Fruit fly (Drosophila melanogaster) whole organism, prepupa: ENCODE measurements around the gene LSm7.
A peak's percentile ranks its signal among the peaks of the same experiment; 100 is the strongest.

Source experiments
- Blimp-1 ChIP-seq: fragments of 200-800 bp; sonication (Bioruptor generic); optimal IDR thresholded peaks from 3 replicates; lab custom pipeline; 2017; ENCODE audit warnings: missing biosample characterization, missing genetic modification characterization, mild to moderate bottlenecking, moderate library complexity, missing genetic modification reagents
- CG10631 ChIP-seq: fragments of 200-800 bp; sonication (Bioruptor generic); optimal IDR thresholded peaks from 2 replicates; lab custom pipeline; 2016; ENCODE audit warnings: missing biosample characterization, missing genetic modification characterization
- CG10669 ChIP-seq: fragments of 200-800 bp; sonication (Bioruptor generic); optimal IDR thresholded peaks from 3 replicates; lab custom pipeline; 2018; ENCODE audit warnings: missing biosample characterization, mild to moderate bottlenecking, missing genetic modification characterization, moderate library complexity
- CG11902 ChIP-seq: fragments of 200-800 bp; sonication (Bioruptor generic); optimal IDR thresholded peaks from 3 replicates; lab custom pipeline; 2016; ENCODE audit warnings: missing biosample characterization, missing genetic modification characterization
- CG15336 ChIP-seq: fragments of 200-800 bp; sonication (Bioruptor generic); IDR thresholded peaks from 2 replicates; pipeline ENCODE4 v1.3.6; 2022; ENCODE audit warnings: missing biosample characterization, missing genetic modification characterization
- CG16779 ChIP-seq: fragments of 200-800 bp; sonication (Bioruptor generic); optimal IDR thresholded peaks from 3 replicates; lab custom pipeline; 2017; ENCODE audit warnings: missing biosample characterization, mild to moderate bottlenecking, missing genetic modification characterization
- CG3032 ChIP-seq: fragments of 200-800 bp; optimal IDR thresholded peaks from 2 replicates; lab custom pipeline; 2019; ENCODE audit warnings: missing biosample characterization, mild to moderate bottlenecking, missing genetic modification characterization, moderate library complexity
- CG31627 ChIP-seq: fragments of 200-800 bp; sonication (Bioruptor generic); optimal IDR thresholded peaks from 3 replicates; lab custom pipeline; 2016; ENCODE audit warnings: missing biosample characterization, missing genetic modification characterization
- CG32006 ChIP-seq: fragments of 200-800 bp; sonication (Bioruptor generic); optimal IDR thresholded peaks from 3 replicates; lab custom pipeline; 2017; ENCODE audit warnings: missing biosample characterization, mild to moderate bottlenecking, missing genetic modification characterization
- CG34406 ChIP-seq: fragments of 200-800 bp; sonication (Bioruptor generic); optimal IDR thresholded peaks from 3 replicates; lab custom pipeline; 2016; ENCODE audit warnings: missing biosample characterization, missing genetic modification characterization
- CG3919 ChIP-seq: fragments of 200-800 bp; sonication (Bioruptor generic); optimal IDR thresholded peaks from 3 replicates; lab custom pipeline; 2016; ENCODE audit warnings: missing biosample characterization, missing genetic modification characterization
- CG4318 ChIP-seq: fragments of 200-800 bp; sonication (Bioruptor generic); optimal IDR thresholded peaks from 3 replicates; lab custom pipeline; 2017; ENCODE audit warnings: missing biosample characterization, mild to moderate bottlenecking, missing genetic modification characterization
- CG6163 ChIP-seq: fragments of 200-800 bp; sonication (Bioruptor generic); IDR thresholded peaks from 3 replicates; pipeline ENCODE4 v1.3.6; 2022; ENCODE audit warnings: missing biosample characterization, missing genetic modification characterization
- CG6276 ChIP-seq: fragments of 200-800 bp; sonication (Bioruptor generic); optimal IDR thresholded peaks from 2 replicates; lab custom pipeline; 2017; ENCODE audit warnings: missing biosample characterization, mild to moderate bottlenecking, missing genetic modification characterization
- CG6792 ChIP-seq: fragments of 200-800 bp; sonication (Bioruptor generic); optimal IDR thresholded peaks from 3 replicates; lab custom pipeline; 2016; ENCODE audit warnings: missing biosample characterization, missing genetic modification characterization
- CG6808 ChIP-seq: fragments of 200-800 bp; sonication (Bioruptor generic); optimal IDR thresholded peaks from 3 replicates; lab custom pipeline; 2017; ENCODE audit warnings: missing biosample characterization, missing genetic modification characterization, mild to moderate bottlenecking, moderate library complexity, missing genetic modification reagents
- CG6854 ChIP-seq: fragments of 200-800 bp; sonication (Bioruptor generic); optimal IDR thresholded peaks from 2 replicates; lab custom pipeline; 2017; ENCODE audit warnings: missing biosample characterization, mild to moderate bottlenecking, missing genetic modification characterization
- CG7368 ChIP-seq: fragments of 200-800 bp; sonication (Bioruptor generic); optimal IDR thresholded peaks from 3 replicates; lab custom pipeline; 2016; ENCODE audit warnings: missing biosample characterization, missing genetic modification characterization
- CG8319 ChIP-seq: fragments of 200-800 bp; sonication (Bioruptor generic); optimal IDR thresholded peaks from 3 replicates; lab custom pipeline; 2016; ENCODE audit warnings: missing biosample characterization, missing genetic modification characterization
- CG8632 ChIP-seq: fragments of 200-800 bp; sonication (Bioruptor generic); optimal IDR thresholded peaks from 3 replicates; lab custom pipeline; 2016; ENCODE audit warnings: missing biosample characterization, missing genetic modification characterization
- CG9139 ChIP-seq: fragments of 200-800 bp; sonication (Bioruptor generic); optimal IDR thresholded peaks from 3 replicates; lab custom pipeline; 2017; ENCODE audit warnings: missing biosample characterization, mild to moderate bottlenecking, missing genetic modification characterization
- Eip75B ChIP-seq: fragments of 200-800 bp; sonication (Bioruptor generic); optimal IDR thresholded peaks from 3 replicates; lab custom pipeline; 2016; ENCODE audit warnings: missing biosample characterization, missing genetic modification characterization
- Eip78C ChIP-seq: fragments of 200-800 bp; sonication (Bioruptor generic); peaks from one replicate; lab custom pipeline; 2016; ENCODE audit warnings: missing biosample characterization, missing genetic modification characterization
- Eip93F ChIP-seq: fragments of 200-800 bp; sonication (Bioruptor generic); optimal IDR thresholded peaks from 2 replicates; lab custom pipeline; 2016; ENCODE audit warnings: missing biosample characterization, mild to moderate bottlenecking, missing genetic modification characterization
- Ets96B ChIP-seq: fragments of 200-800 bp; optimal IDR thresholded peaks from 2 replicates; lab custom pipeline; 2019; ENCODE audit warnings: missing biosample characterization, mild to moderate bottlenecking, missing genetic modification characterization, moderate library complexity
- Gug ChIP-seq: fragments of 200-800 bp; sonication (Bioruptor generic); IDR thresholded peaks from 2 replicates; pipeline ENCODE4 v1.3.6; 2022; ENCODE audit warnings: missing biosample characterization, missing genetic modification characterization
- Hr38 ChIP-seq: sonication (Bioruptor generic); optimal IDR thresholded peaks from 2 replicates; lab custom pipeline; 2016; ENCODE audit warnings: missing biosample characterization, missing genetic modification characterization
- Hr39 ChIP-seq: fragments of 200-800 bp; sonication (Bioruptor generic); optimal IDR thresholded peaks from 2 replicates; lab custom pipeline; 2016; ENCODE audit warnings: missing biosample characterization, missing genetic modification characterization
- Lpt ChIP-seq: fragments of 200-800 bp; sonication (Bioruptor generic); optimal IDR thresholded peaks from 3 replicates; lab custom pipeline; 2016; ENCODE audit warnings: missing biosample characterization, missing genetic modification characterization
- Met ChIP-seq: fragments of 200-800 bp; sonication (Bioruptor generic); optimal IDR thresholded peaks from 3 replicates; lab custom pipeline; 2016; ENCODE audit warnings: missing biosample characterization, missing genetic modification characterization
- Smox ChIP-seq: fragments of 200-800 bp; sonication (Bioruptor generic); optimal IDR thresholded peaks from 3 replicates; lab custom pipeline; 2016; ENCODE audit warnings: missing biosample characterization, missing genetic modification characterization
- Sox102F ChIP-seq: fragments of 200-800 bp; sonication (Bioruptor generic); optimal IDR thresholded peaks from 2 replicates; lab custom pipeline; 2016; ENCODE audit warnings: missing biosample characterization, mild to moderate bottlenecking, missing genetic modification characterization
- Sox14 ChIP-seq: fragments of 200-800 bp; sonication (Bioruptor generic); optimal IDR thresholded peaks from 3 replicates; lab custom pipeline; 2016; ENCODE audit warnings: missing biosample characterization, missing genetic modification characterization
- Sox15 ChIP-seq: fragments of 200-800 bp; sonication (Bioruptor generic); optimal IDR thresholded peaks from 3 replicates; lab custom pipeline; 2016; ENCODE audit warnings: missing biosample characterization, missing genetic modification characterization
- acj6 ChIP-seq: fragments of 200-800 bp; sonication (Bioruptor generic); optimal IDR thresholded peaks from 3 replicates; lab custom pipeline; 2016; ENCODE audit warnings: missing biosample characterization, missing genetic modification characterization
- eg ChIP-seq: fragments of 200-800 bp; sonication (Bioruptor generic); IDR thresholded peaks from 3 replicates; pipeline ENCODE4 v1.3.6; 2022; ENCODE audit warnings: missing biosample characterization, missing genetic modification characterization
- esn ChIP-seq: fragments of 200-800 bp; sonication (Bioruptor generic); optimal IDR thresholded peaks from 2 replicates; lab custom pipeline; 2016; ENCODE audit warnings: missing biosample characterization, mild to moderate bottlenecking, missing genetic modification characterization, moderate library complexity
- fd59A ChIP-seq: fragments of 200-800 bp; sonication (Bioruptor generic); optimal IDR thresholded peaks from 2 replicates; lab custom pipeline; 2017; ENCODE audit warnings: missing biosample characterization, mild to moderate bottlenecking, missing genetic modification characterization, missing genetic modification reagents
- fkh ChIP-seq: fragments of 200-800 bp; sonication (Bioruptor generic); optimal IDR thresholded peaks from 3 replicates; lab custom pipeline; 2017; ENCODE audit warnings: missing biosample characterization, mild to moderate bottlenecking, missing genetic modification characterization, moderate library complexity
- lz ChIP-seq: fragments of 200-800 bp; sonication (Bioruptor generic); optimal IDR thresholded peaks from 3 replicates; lab custom pipeline; 2016; ENCODE audit warnings: missing biosample characterization, missing genetic modification characterization
- net ChIP-seq: fragments of 200-800 bp; sonication (Bioruptor generic); optimal IDR thresholded peaks from 3 replicates; lab custom pipeline; 2016; ENCODE audit warnings: missing biosample characterization, missing genetic modification characterization
- pdm3 ChIP-seq: fragments of 200-800 bp; sonication (Bioruptor generic); optimal IDR thresholded peaks from 3 replicates; lab custom pipeline; 2016; ENCODE audit warnings: missing biosample characterization, missing genetic modification characterization
- salr ChIP-seq, 2 experiments: fragments of 200-800 bp; sonication (Bioruptor generic); optimal IDR thresholded peaks; 3 replicates each; lab custom pipeline; 2016 to 2018; ENCODE audit warnings: missing biosample characterization in 2 of 2, missing genetic modification characterization in 2 of 2, mild to moderate bottlenecking in 1 of 2
- ss ChIP-seq, 2 experiments: fragments of 200-800 bp; sonication (Bioruptor generic); optimal IDR thresholded peaks; 2 replicates in 1 of 2; 3 replicates in 1 of 2; lab custom pipeline; 2017 to 2018; ENCODE audit warnings: mild to moderate bottlenecking in 2 of 2, missing biosample characterization in 2 of 2, missing genetic modification characterization in 2 of 2, moderate library complexity in 1 of 2
- topi ChIP-seq: fragments of 200-800 bp; sonication (Bioruptor generic); optimal IDR thresholded peaks from 3 replicates; lab custom pipeline; 2016; ENCODE audit warnings: missing biosample characterization, missing genetic modification characterization
- vri ChIP-seq: fragments of 200-800 bp; sonication (Bioruptor generic); optimal IDR thresholded peaks from 3 replicates; lab custom pipeline; 2016; ENCODE audit warnings: missing biosample characterization, mild to moderate bottlenecking, missing genetic modification characterization

The LSm7 gene

dm6 chr2L:16722596-16722995 is 20.3 kb downstream of the LSm7 start:
- TF ChIP-seq lz (GFP tag; lab: Kevin White, UChicago) (no peak), CG34406 (GFP tag; lab: Kevin White, UChicago) (no peak), CG4318 (no peak), CG31627 (no peak), Hr38 (GFP tag; lab: Kevin White, UChicago) (no peak), Met (no peak)

dm6 chr2L:16720707-16721700 is 21.9 kb downstream of the LSm7 start:
- TF ChIP-seq Lpt (GFP tag; lab: Kevin White, UChicago) (peak; percentile 94), CG6854 (peak; percentile 85), CG8632 (GFP tag; lab: Kevin White, UChicago) (peak; percentile 95), Eip93F (GFP tag; lab: Kevin White, UChicago) (peak; percentile 95), CG6163 (GFP tag; lab: Robert Waterston, UW) (peak; percentile 97), Sox14 (peak; percentile 93), Hr39 (GFP tag; lab: Kevin White, UChicago) (peak; percentile 95), Hr38 (GFP tag; lab: Kevin White, UChicago) (no peak), CG6276 (peak; percentile 86), ss (GFP tag; optimal IDR thresholded peaks at IDR 0.05; lab: Kevin White, UChicago) (peak; percentile 95 to 96), Gug (GFP tag; lab: Robert Waterston, UW) (peak; percentile 97), CG11902 (GFP tag; lab: Kevin White, UChicago) (peak; percentile 94), CG8319 (GFP tag; lab: Kevin White, UChicago) (peak; percentile 96), acj6 (GFP tag; lab: Kevin White, UChicago) (peak; percentile 96), esn (GFP tag; lab: Kevin White, UChicago) (peak; percentile 98), fd59A (GFP tag; lab: Kevin White, UChicago) (peak; percentile 89), pdm3 (GFP tag; lab: Kevin White, UChicago) (peak; percentile 96), Ets96B (tag; lab: Kevin White, UChicago) (peak; percentile 96), CG4318 (no peak), CG3919 (GFP tag; lab: Kevin White, UChicago) (peak; percentile 98), vri (GFP tag; lab: Kevin White, UChicago) (peak; percentile 98), CG3032 (tag; lab: Kevin White, UChicago) (peak; percentile 94), Eip75B (GFP tag; lab: Kevin White, UChicago) (peak; percentile 97), CG32006 (GFP tag; lab: Kevin White, UChicago) (peak; percentile 95), CG6808 (GFP tag; lab: Kevin White, UChicago) (peak; percentile 91), eg (GFP tag; lab: Robert Waterston, UW) (peak; percentile 97), CG10669 (GFP tag; lab: Kevin White, UChicago) (peak; percentile 95), CG9139 (GFP tag; lab: Kevin White, UChicago) (peak; percentile 91), lz (GFP tag; lab: Kevin White, UChicago) (peak; percentile 95), topi (GFP tag; lab: Kevin White, UChicago) (peak; percentile 98), Sox15 (GFP tag; lab: Kevin White, UChicago) (peak; percentile 92), CG15336 (GFP tag; lab: Robert Waterston, UW) (peak; percentile 97), CG6792 (peak; percentile 94), Blimp-1 (GFP tag; lab: Kevin White, UChicago) (peak; percentile 90), Sox102F (GFP tag; lab: Kevin White, UChicago) (peak; percentile 96), CG10631 (GFP tag; lab: Kevin White, UChicago) (peak; percentile 97), CG7368 (peak; percentile 96), fkh (peak; percentile 49), CG31627 (peak; percentile 95), CG16779 (tag; lab: Kevin White, UChicago) (peak; percentile 82), net (GFP tag; lab: Kevin White, UChicago) (peak; percentile 97), CG34406 (GFP tag; lab: Kevin White, UChicago) (peak; percentile 97), salr (GFP tag; optimal IDR thresholded peaks at IDR 0.05; lab: Kevin White, UChicago) (peak; percentile 81 to 96), Met (peak; percentile 98), Smox (peak; percentile 96), Eip78C (GFP tag; lab: Kevin White, UChicago) (peak; percentile 99)
